Worm (Caenorhabditis elegans): ENCODE data around the gene nol-9.

DNA sequence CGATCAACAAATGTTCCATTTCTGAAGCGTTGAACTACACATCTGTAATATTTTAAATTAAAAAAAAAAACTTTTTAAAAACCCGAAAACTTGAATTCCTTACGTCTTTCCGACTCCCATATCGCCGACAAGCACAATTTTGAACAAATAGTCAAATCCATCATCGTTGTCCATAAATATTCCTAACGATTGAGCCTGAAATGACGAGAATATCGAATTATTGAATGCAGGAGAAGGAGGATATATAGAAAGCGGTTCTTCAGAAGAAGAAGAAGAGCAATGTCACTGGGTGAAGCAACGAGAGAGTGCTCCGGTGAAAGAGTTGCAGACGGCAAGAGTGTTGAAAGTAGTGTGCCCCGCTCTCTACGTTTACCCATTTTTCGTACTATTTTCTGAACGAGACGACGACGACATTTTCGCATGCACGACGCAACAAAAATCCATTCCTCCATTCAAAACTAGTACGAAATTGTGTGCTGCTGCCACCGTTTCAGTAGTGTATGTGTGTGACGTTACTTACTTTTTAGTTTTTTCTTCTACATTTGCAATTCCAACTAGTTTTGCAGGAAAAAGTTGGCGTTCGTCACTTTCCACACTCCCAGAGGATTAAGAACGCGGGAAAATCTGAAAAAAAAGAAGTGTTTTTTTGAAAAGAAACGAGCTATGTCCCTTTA lies 38.4 kb upstream of the nol-9 start, which contains the start of gene rab-19:
- no peak for TF ChIP-seq alr-1 (tag; optimal IDR thresholded peaks at IDR 0.05)
- no peak for TF ChIP-seq unc-62 (GFP tag; optimal IDR thresholded peaks at IDR 0.05)
- TF ChIP-seq elt-3 (tag; optimal IDR thresholded peaks at IDR 0.05): no peak
- TF ChIP-seq ama-1 (optimal IDR thresholded peaks at IDR 0.05): no peak
- no peak for TF ChIP-seq ztf-11 (tag; optimal IDR thresholded peaks at IDR 0.05)
- TF ChIP-seq nhr-10 (tag; optimal IDR thresholded peaks at IDR 0.05): no peak
- no peak for TF ChIP-seq ztf-4 (tag; optimal IDR thresholded peaks at IDR 0.05)
